Fruit fly (Drosophila melanogaster): ENCODE data around the gene Obp22a.

DNA sequence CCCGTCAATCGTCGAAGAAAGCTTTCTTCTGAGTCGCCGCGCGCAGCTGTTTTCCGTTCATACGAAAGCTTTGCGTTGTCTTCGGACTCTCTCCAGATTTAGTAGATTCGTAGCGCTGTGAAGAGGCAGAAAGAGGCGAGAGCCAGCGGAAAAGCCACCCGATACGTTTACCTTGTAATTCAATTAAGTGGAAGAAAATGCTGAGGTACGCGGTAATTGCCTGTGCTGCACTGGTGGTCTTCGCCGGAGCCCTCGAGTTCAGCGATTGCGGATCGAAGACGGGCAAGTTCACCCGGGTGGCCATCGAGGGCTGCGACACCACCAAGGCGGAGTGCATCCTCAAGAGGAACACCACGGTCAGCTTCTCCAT, 3.8 kb downstream of the Obp22a start, which contains the start of gene Npc2a:
- no peak for TF ChIP-seq CG8632 (GFP tag; optimal IDR thresholded peaks at IDR 0.05)
- TF ChIP-seq Ets21C (GFP tag; optimal IDR thresholded peaks at IDR 0.05), result no peak
- TF ChIP-seq dsx (GFP tag; optimal IDR thresholded peaks at IDR 0.05; ENCODE audit: poor library complexity, severe bottlenecking), result no peak
- TF ChIP-seq CG6163 (GFP tag; IDR thresholded peaks at IDR 0.05), result no peak
- no peak for TF ChIP-seq Lpt (GFP tag; optimal IDR thresholded peaks at IDR 0.05)
- TF ChIP-seq salr (GFP tag; optimal IDR thresholded peaks at IDR 0.05), result no peak
- no peak for TF ChIP-seq pdm3 (GFP tag; optimal IDR thresholded peaks at IDR 0.05)
- no peak for TF ChIP-seq CG3032 (tag; optimal IDR thresholded peaks at IDR 0.05)
- no peak for TF ChIP-seq Gug (GFP tag; IDR thresholded peaks at IDR 0.05)
- TF ChIP-seq acj6 (GFP tag; optimal IDR thresholded peaks at IDR 0.05), result no peak
- TF ChIP-seq CG31627 (GFP tag; optimal IDR thresholded peaks at IDR 0.05), result no peak
- TF ChIP-seq Ets96B (tag; optimal IDR thresholded peaks at IDR 0.05), result no peak
- no peak for TF ChIP-seq esn (GFP tag; optimal IDR thresholded peaks at IDR 0.05)
